Worm (Caenorhabditis elegans): ENCODE measurements around the gene unc-69.

DNA sequence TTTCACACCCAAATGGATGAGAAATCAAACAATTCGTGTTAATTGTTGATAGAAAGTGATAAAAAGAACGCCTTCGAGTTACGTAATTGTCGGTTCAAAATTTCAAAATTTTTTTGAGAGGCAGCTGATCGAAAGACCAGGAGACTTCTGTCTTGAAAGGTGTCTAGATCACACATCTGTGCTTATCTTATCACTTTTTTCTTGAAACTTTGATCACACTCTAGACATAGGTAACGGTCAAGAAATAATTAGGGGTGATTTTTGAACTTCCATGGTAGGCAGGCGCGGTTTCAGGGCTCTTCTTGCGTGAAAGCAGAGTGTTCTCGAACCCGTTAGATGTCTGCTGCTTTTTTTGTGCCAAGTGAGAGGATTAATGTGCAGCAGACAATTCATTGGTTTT, 25.4 kb upstream of the unc-69 start:
- no peak for TF ChIP-seq B0310.2 (tag; optimal IDR thresholded peaks at IDR 0.05)
- TF ChIP-seq ceh-13 (GFP tag; optimal IDR thresholded peaks at IDR 0.05): no peak
- no peak for TF ChIP-seq F13C5.2 (tag; optimal IDR thresholded peaks at IDR 0.05)
- TF ChIP-seq ceh-36 (tag; optimal IDR thresholded peaks at IDR 0.05): no peak
- no peak for TF ChIP-seq tbx-37 (GFP tag; conservative IDR thresholded peaks at IDR 0.05)
- TF ChIP-seq hnd-1 (tag; optimal IDR thresholded peaks at IDR 0.05): no peak
- TF ChIP-seq ama-1 (optimal IDR thresholded peaks at IDR 0.05): no peak
- TF ChIP-seq ets-7 (tag; optimal IDR thresholded peaks at IDR 0.05): no peak
- TF ChIP-seq tra-4 (tag; optimal IDR thresholded peaks at IDR 0.05): no peak
